Worm (Caenorhabditis elegans) whole organism, L1 larva: ENCODE measurements around the gene mac-1.

Experiments used
- lin-13 ChIP-seq: fragments of 150-350 bp; optimal IDR thresholded peaks from 2 replicates; lab custom pipeline; 2014; ENCODE audit warnings: missing biosample characterization, missing genetic modification reagents, missing genetic modification characterization
- nhr-85 ChIP-seq: sonication (generic microtip); peaks from one replicate; lab custom pipeline; 2016; ENCODE audit warnings: missing genetic modification characterization, inconsistent platforms, missing compliant biosample characterization
- ztf-11 ChIP-seq, 2 experiments: sonication (generic microtip); optimal IDR thresholded peaks; 2 replicates each; lab custom pipeline; 2016 to 2017; ENCODE audit warnings: missing genetic modification characterization in 2 of 2, missing biosample characterization in 1 of 2, missing compliant biosample characterization in 1 of 2

ce11 chrII:13325290-13325689 lies 4.6 kb upstream of the mac-1 start:
- TF ChIP-seq ztf-11 (tag; optimal IDR thresholded peaks at IDR 0.05; lab: Kevin White, UChicago), result no peak
- no peak for TF ChIP-seq nhr-85 (tag; lab: Kevin White, UChicago)
- TF ChIP-seq lin-13 (GFP tag; lab: Kevin White, UChicago), result no peak
